Worm (Caenorhabditis elegans) whole organism, midembryonic: ENCODE data around the gene T07H3.7.
"Not testable (repeated sequence)": the region's sequence is repeated elsewhere in the genome, so short reads cannot be mapped to it uniquely, and the experiment has no call there.

Source experiments
- T22C8.4 ChIP-seq: fragments of 200-800 bp; sonication (Bioruptor generic); IDR thresholded peaks from 2 replicates; pipeline ENCODE4 v1.3.6; 2022; ENCODE audit warnings: missing genetic modification characterization, missing compliant biosample characterization
- cog-1 ChIP-seq: sonication (generic microtip); optimal IDR thresholded peaks from 2 replicates; lab custom pipeline; 2016; ENCODE audit warnings: missing genetic modification characterization, missing compliant biosample characterization
- flt-1 ChIP-seq: fragments of 200-800 bp; sonication (Bioruptor generic); IDR thresholded peaks from 2 replicates; pipeline ENCODE4 v1.3.6; 2022; ENCODE audit warnings: missing genetic modification characterization, missing compliant biosample characterization
- klf-2 ChIP-seq: fragments of 200-800 bp; sonication (Bioruptor generic); conservative IDR thresholded peaks from 2 replicates; pipeline ENCODE4 v1.3.6; 2022; ENCODE audit warnings: missing genetic modification reagents, missing genetic modification characterization, missing compliant biosample characterization
- med-1 ChIP-seq: sonication (generic microtip); optimal IDR thresholded peaks from 2 replicates; lab custom pipeline; 2017; ENCODE audit warnings: missing genetic modification characterization, mild to moderate bottlenecking, missing compliant biosample characterization, antibody characterized with exemption, missing genetic modification reagents; ENCODE audit not compliant: insufficient read depth
- ref-1 ChIP-seq: fragments of 200-800 bp; sonication (Bioruptor generic); conservative IDR thresholded peaks from 2 replicates; pipeline ENCODE4 v1.3.6; 2022; ENCODE audit warnings: missing genetic modification reagents, missing genetic modification characterization, missing compliant biosample characterization
- tab-1 ChIP-seq: fragments of 200-800 bp; sonication (Bioruptor generic); IDR thresholded peaks from 2 replicates; pipeline ENCODE4 v1.3.6; 2022; ENCODE audit warnings: missing genetic modification characterization, missing compliant biosample characterization
- ztf-23 ChIP-seq: fragments of 200-800 bp; sonication (Bioruptor generic); IDR thresholded peaks from 2 replicates; pipeline ENCODE4 v1.3.6; 2022; ENCODE audit warnings: missing genetic modification reagents, missing genetic modification characterization, missing compliant biosample characterization
- ztf-29 ChIP-seq: fragments of 200-800 bp; sonication (Bioruptor generic); IDR thresholded peaks from 2 replicates; pipeline ENCODE4 v1.3.6; 2022; ENCODE audit warnings: missing genetic modification reagents, missing genetic modification characterization, missing compliant biosample characterization

The T07H3.7 gene

DNA sequence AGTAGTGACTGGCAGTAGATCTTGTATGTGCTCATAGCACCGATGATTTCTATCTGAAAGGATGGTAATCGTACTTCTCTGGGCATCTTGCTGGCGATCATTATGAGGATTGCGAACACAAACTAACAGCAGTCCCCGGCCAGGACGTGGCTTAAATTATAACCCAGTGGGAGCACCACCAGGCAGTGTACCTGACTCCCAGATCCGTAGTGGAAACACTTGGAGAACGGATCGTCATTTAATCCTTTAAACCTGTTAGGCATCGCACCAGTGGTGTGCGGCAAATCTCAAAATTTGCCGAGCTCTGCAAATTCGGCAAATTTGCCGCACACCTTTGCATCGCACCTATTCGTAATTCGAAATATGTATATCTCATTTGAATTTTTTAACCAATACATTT, 22.1 kb downstream of the T07H3.7 start, which contains the start of gene K05F6.8:
Gene K05F6.8, minus strand, starts transcription at position 101 of the 400 bp plus-strand sequence.
- TF ChIP-seq tab-1 (GFP tag; lab: Robert Waterston, UW) (no peak), ztf-29 (GFP tag; lab: Robert Waterston, UW) (no peak), ztf-23 (GFP tag; lab: Robert Waterston, UW) (no peak), klf-2 (GFP tag; lab: Robert Waterston, UW) (no peak), cog-1 (tag; lab: Kevin White, UChicago) (no peak), ref-1 (no peak), med-1 (no peak), T22C8.4 (no peak), flt-1 (GFP tag; lab: Robert Waterston, UW) (no peak)

DNA sequence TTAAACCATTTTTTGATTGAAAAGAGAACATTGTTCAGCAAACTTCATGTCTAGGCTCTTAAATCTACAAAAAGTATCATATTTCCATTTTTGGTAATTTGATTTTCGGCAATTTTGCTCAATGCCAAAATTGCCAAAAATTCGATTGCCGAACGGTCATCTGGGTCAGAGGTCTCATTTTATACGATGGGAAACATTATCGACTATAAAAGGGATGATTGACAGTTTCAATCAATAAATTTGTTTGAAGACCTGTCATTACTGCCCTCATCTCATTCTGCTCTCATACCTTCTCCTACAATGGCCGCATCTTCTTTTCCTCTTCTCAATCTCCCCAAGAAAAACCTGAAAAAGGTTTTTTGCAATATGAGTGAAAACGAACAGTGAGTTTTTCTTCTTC, 27.9 kb downstream of the T07H3.7 start, which contains the start of gene K05F6.14:
Gene K05F6.14, plus strand, starts transcription at position 301 of the 400 bp plus-strand sequence.
- TF ChIP-seq ztf-23 (GFP tag; lab: Robert Waterston, UW), result no peak
- TF ChIP-seq ref-1, result no peak
- no peak for TF ChIP-seq med-1

DNA sequence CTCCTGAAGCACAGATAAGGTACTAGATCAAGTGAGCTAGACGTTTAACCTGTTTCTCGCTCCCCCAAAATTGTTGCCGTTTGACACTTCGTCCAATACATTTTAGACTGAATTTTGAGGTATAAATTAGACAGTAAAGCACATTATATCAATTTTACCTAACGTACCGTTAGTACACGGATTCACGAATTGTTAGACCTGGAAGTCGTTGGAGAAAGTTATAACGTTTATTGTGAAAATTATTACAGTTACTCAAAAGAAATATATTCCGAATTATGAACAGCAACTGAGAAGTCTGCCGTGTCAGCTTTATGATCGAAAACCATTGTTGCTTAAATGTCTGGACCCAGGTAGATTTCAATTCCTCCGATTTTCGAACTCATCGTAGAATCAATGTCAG, 28.9 kb downstream of the T07H3.7 start:
- TF ChIP-seq ref-1 (no peak), tab-1 (GFP tag; lab: Robert Waterston, UW) (no peak), cog-1 (tag; lab: Kevin White, UChicago) (no peak), ztf-23 (GFP tag; lab: Robert Waterston, UW) (no peak), flt-1 (GFP tag; lab: Robert Waterston, UW) (no peak)

DNA sequence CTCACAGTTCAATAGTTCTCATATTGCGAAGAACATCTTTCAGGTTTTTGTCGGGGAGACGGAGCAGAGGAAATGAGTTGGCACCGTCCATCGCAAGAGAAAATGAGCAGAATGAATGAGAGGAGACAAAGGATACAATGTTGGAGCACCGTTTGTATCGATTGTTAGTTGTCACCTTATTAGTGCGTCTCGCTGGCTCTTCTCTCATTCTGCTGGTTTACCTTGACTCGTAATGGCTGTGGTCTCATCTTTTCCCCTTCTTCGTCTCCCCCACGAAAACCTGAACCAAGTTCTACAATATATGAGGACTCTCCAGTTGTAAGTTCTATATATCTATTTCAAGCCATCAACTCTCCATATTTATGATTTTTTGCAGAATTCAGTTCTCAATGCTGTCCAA, 33.5 kb downstream of the T07H3.7 start, which contains the start of the genes fbxb-54 and fbxb-50:
Gene fbxb-54, minus strand, starts transcription at position 101 of the 400 bp plus-strand sequence.
Gene fbxb-50, plus strand, starts transcription at position 227 of the 400 bp plus-strand sequence.
- not testable (repeated sequence) for TF ChIP-seq tab-1, ztf-23, flt-1 (GFP tag; lab: Robert Waterston, UW)

DNA sequence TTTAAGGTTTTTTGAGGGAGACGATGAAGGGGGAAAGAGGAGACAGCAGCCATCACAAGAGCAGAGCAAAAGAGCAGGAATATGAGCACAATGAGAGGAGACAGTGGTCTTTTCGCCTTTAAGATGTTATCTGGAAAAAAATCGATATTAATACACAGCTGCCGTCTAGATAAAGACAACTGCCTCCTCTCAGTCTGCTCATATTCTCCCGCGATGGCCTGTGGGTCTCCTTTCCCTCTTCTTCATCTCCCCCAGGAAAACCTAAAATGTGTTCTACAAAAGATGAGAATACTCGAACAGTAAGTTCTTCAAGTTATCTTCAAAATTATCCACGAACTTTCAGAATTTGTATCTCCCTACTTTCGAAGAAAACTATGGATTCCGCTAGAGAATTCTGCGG, 39.2 kb downstream of the T07H3.7 start, which contains the start of the genes fbxb-52 and fbxb-51:
Gene fbxb-52, minus strand, starts transcription at position 101 of the 400 bp plus-strand sequence.
Gene fbxb-51, plus strand, starts transcription at position 212 of the 400 bp plus-strand sequence.
- TF ChIP-seq flt-1 (GFP tag; lab: Robert Waterston, UW) (no peak), klf-2 (GFP tag; lab: Robert Waterston, UW) (no peak), ztf-23 (GFP tag; lab: Robert Waterston, UW) (no peak), ztf-29 (GFP tag; lab: Robert Waterston, UW) (no peak), ref-1 (no peak), med-1 (no peak)

DNA sequence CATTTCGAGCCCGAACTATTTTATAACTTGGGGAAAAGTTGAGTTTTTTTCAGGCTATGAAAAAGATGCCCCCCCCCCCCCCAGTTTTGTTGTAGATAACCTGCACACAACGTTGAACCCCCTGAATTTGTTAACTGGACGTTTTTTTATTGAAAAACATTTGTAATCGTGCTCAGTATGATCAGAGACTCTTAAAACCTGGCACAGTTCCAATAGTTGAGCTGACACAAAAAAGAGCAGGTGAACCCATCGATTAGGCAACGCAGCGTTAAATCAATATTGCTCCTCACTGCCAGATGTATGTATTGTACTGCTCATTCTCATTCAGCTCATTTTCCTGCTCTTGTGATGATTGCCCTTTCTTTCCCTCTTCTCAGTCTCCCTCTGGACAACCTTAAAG, 44.1 kb downstream of the T07H3.7 start, which contains the start of gene K05F6.12:
Gene K05F6.12, plus strand, starts transcription at position 301 of the 400 bp plus-strand sequence.
- TF ChIP-seq tab-1 (GFP tag; lab: Robert Waterston, UW) (no peak), ztf-29 (GFP tag; lab: Robert Waterston, UW) (no peak), med-1 (no peak), flt-1 (GFP tag; lab: Robert Waterston, UW) (no peak), klf-2 (GFP tag; lab: Robert Waterston, UW) (no peak), cog-1 (tag; lab: Kevin White, UChicago) (no peak), T22C8.4 (no peak), ztf-23 (GFP tag; lab: Robert Waterston, UW) (no peak), ref-1 (no peak)

DNA sequence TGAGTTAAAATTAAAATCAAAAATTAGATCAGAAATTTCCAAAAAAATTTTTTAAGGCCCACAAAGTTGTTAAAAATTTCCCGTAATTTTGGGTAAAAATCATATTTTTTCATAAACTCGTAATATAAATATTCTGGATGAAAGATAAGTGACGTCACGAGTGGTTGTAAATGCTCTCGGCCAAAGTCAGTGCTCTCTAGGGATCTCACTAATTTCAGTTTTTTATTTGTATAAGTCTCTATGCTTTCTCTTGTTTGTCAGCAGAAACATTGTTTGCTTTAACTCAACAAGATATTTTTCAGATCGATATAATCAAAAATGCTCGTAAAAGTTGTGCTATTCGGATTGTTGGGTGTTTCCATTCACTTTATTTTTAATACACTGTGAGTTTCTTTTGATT, 46.6 kb downstream of the T07H3.7 start, which contains the start of gene K05F6.4:
Gene K05F6.4, plus strand, starts transcription at position 301 of the 400 bp plus-strand sequence.
- TF ChIP-seq med-1; cog-1 (tag; lab: Kevin White, UChicago); ref-1: not testable (repeated sequence)

DNA sequence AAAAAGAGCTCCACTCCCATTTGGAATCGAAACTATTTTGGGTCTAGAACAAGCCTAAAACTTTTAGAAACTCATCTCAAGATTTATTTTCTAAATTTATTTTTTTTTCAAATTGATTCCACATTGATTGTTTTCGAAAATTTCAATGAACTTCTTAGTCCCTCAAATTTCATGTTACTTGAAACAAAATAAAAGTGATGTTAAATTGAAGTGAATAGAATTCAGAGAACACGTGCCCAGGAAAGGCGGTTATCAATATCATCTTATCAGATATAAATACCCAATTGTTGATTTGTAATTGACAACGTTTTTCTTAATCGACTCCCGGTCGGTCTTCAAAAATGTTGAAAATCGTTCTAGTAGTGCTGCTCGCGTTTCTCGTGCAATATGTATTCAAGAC, 49.1 kb downstream of the T07H3.7 start, which contains the start of gene poml-4:
Gene poml-4, plus strand, starts transcription at position 301 of the 400 bp plus-strand sequence.
- not testable (repeated sequence) for TF ChIP-seq tab-1 (GFP tag; lab: Robert Waterston, UW); ztf-23 (GFP tag; lab: Robert Waterston, UW); T22C8.4

DNA sequence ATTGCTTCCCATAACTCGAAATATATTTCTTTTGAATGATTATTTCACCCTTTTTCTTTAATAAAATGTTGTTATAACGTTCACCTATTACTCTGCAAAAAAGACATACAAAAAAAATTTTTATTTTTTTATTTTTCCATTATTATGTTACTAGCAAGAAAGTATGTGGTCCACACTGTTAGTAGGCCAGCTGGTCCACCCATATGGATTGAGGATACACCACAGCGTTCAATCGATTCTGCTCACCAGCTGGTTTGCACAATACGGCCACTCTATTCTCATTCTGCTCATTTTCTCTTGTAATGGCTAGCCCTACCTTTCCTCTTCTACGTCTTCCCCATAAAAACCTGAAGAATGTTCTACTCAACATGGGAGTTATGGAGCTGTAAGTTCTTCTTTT, 51.2 kb downstream of the T07H3.7 start, which contains the start of gene fbxb-44:
Gene fbxb-44, plus strand, starts transcription at position 301 of the 400 bp plus-strand sequence.
- no peak for TF ChIP-seq tab-1 (GFP tag; lab: Robert Waterston, UW)
- no peak for TF ChIP-seq cog-1 (tag; lab: Kevin White, UChicago)
- TF ChIP-seq T22C8.4, result no peak
- TF ChIP-seq ztf-23 (GFP tag; lab: Robert Waterston, UW), result no peak
- TF ChIP-seq ref-1, result no peak
- no peak for TF ChIP-seq klf-2 (GFP tag; lab: Robert Waterston, UW)
- no peak for TF ChIP-seq flt-1 (GFP tag; lab: Robert Waterston, UW)
- no peak for TF ChIP-seq ztf-29 (GFP tag; lab: Robert Waterston, UW)
- TF ChIP-seq med-1, result no peak
